Worm (Caenorhabditis elegans) whole organism, midembryonic: ENCODE measurements around the gene Y57E12B.1.

Experiments used
- T22C8.4 ChIP-seq: fragments of 200-800 bp; sonication (Bioruptor generic); IDR thresholded peaks from 2 replicates; pipeline ENCODE4 v1.3.6; 2022; ENCODE audit warnings: missing genetic modification characterization, missing compliant biosample characterization
- cog-1 ChIP-seq: sonication (generic microtip); optimal IDR thresholded peaks from 2 replicates; lab custom pipeline; 2016; ENCODE audit warnings: missing genetic modification characterization, missing compliant biosample characterization
- flt-1 ChIP-seq: fragments of 200-800 bp; sonication (Bioruptor generic); IDR thresholded peaks from 2 replicates; pipeline ENCODE4 v1.3.6; 2022; ENCODE audit warnings: missing genetic modification characterization, missing compliant biosample characterization
- klf-2 ChIP-seq: fragments of 200-800 bp; sonication (Bioruptor generic); conservative IDR thresholded peaks from 2 replicates; pipeline ENCODE4 v1.3.6; 2022; ENCODE audit warnings: missing genetic modification reagents, missing genetic modification characterization, missing compliant biosample characterization
- med-1 ChIP-seq: sonication (generic microtip); optimal IDR thresholded peaks from 2 replicates; lab custom pipeline; 2017; ENCODE audit warnings: missing genetic modification characterization, mild to moderate bottlenecking, missing compliant biosample characterization, antibody characterized with exemption, missing genetic modification reagents; ENCODE audit not compliant: insufficient read depth
- ref-1 ChIP-seq: fragments of 200-800 bp; sonication (Bioruptor generic); conservative IDR thresholded peaks from 2 replicates; pipeline ENCODE4 v1.3.6; 2022; ENCODE audit warnings: missing genetic modification reagents, missing genetic modification characterization, missing compliant biosample characterization
- tab-1 ChIP-seq: fragments of 200-800 bp; sonication (Bioruptor generic); IDR thresholded peaks from 2 replicates; pipeline ENCODE4 v1.3.6; 2022; ENCODE audit warnings: missing genetic modification characterization, missing compliant biosample characterization
- ztf-23 ChIP-seq: fragments of 200-800 bp; sonication (Bioruptor generic); IDR thresholded peaks from 2 replicates; pipeline ENCODE4 v1.3.6; 2022; ENCODE audit warnings: missing genetic modification reagents, missing genetic modification characterization, missing compliant biosample characterization
- ztf-29 ChIP-seq: fragments of 200-800 bp; sonication (Bioruptor generic); IDR thresholded peaks from 2 replicates; pipeline ENCODE4 v1.3.6; 2022; ENCODE audit warnings: missing genetic modification reagents, missing genetic modification characterization, missing compliant biosample characterization

The Y57E12B.1 gene

DNA sequence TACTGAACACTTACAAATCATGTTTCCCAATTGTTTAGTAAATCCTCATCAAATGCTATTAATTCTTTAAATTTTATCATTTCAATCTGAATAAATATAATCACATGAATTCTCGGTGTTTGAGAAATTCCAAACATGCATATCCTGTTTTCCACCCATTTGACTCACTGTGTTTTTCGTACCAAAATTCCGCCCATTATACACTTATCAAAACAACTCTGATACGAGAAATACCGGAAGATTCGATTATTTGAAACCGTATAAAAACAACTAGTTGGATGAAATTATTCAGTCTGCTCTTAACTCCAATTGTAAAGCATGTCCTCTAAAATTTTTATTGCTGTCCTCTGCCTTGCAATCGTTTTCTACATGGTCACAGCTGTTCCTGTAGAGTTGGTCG, at the start of gene Y57E12B.1:
Y57E12B.1 (plus strand) TSS at position 301 of the 400 bp plus-strand sequence.
- TF ChIP-seq T22C8.4 (GFP tag; lab: Robert Waterston, UW): no peak
- TF ChIP-seq tab-1 (GFP tag; lab: Robert Waterston, UW): no peak
- no peak for TF ChIP-seq flt-1 (GFP tag; lab: Robert Waterston, UW)
- no peak for TF ChIP-seq ztf-23 (GFP tag; lab: Robert Waterston, UW)
- no peak for TF ChIP-seq ref-1 (GFP tag; lab: Robert Waterston, UW)

DNA sequence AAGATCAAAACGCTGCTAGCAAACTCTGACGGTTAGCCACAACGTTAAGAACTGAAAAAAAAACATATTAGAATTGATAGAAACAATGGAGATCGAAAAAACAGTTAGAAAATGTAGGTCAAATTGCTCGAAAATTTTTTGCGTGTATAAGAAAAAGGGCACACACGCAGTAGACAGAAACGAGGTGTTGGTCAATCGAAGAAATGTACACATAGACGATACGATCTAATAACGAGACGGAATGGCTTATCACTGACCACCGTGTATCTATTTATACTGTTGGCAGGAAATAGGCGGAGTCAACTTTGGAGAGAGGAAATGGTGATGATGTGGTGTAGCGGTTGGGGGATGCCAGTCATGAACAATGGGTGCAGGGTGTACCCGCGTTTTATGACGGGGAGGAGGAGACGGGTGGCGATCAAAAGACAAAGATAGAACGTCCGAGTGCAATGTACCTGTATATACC, 48.1 kb upstream of the Y57E12B.1 start, which contains the start of gene odc-1:
odc-1 (minus strand) TSS at position 51 of the 466 bp plus-strand sequence.
- TF ChIP-seq tab-1 (GFP tag; lab: Robert Waterston, UW) (no peak), ztf-29 (GFP tag; lab: Robert Waterston, UW) (no peak), klf-2 (GFP tag; lab: Robert Waterston, UW) (no peak), cog-1 (tag; lab: Kevin White, UChicago) (no peak), ztf-23 (GFP tag; lab: Robert Waterston, UW) (no peak), T22C8.4 (GFP tag; lab: Robert Waterston, UW) (no peak), ref-1 (GFP tag; lab: Robert Waterston, UW) (no peak), med-1 (GFP tag; lab: Kevin White, UChicago) (no peak), flt-1 (GFP tag; lab: Robert Waterston, UW) (no peak)

DNA sequence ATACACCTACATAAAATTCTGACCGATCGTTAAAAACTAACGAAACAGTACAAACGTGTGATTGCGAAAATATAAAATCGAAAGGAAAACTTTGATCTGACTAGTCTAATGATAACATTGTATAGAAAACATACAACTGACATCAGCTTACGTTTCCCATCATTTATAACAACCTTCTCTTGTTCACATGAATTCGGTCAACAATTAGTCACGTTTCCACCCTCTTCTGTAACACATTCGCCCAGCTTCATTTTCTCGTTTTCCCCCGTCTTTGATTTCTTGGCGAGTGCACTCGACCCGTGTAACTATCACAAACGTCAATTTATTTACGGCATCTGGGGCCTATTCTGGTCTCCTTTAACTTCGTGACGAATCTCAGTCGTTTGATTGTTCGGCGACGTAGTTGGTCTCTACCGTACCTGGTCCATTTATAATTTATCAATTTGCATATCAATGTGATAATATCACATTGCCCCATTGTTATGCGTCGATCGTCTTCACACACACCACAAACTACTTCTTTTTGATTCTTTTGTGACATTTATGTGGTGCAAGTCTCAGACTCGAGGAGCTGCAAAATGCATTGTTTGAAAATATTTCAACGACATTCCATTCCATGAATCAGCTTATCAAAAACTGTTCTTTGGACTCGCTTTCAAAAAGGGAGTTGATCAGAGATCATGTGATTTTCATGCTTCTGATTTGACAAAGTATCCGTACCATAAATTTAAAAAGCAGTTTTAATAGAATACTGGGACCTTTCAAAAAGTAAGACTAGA, 47.3 kb upstream of the Y57E12B.1 start:
- TF ChIP-seq ref-1 (GFP tag; lab: Robert Waterston, UW) (no peak), ztf-29 (GFP tag; lab: Robert Waterston, UW) (no peak), klf-2 (GFP tag; lab: Robert Waterston, UW) (no peak), tab-1 (GFP tag; lab: Robert Waterston, UW) (no peak), T22C8.4 (GFP tag; lab: Robert Waterston, UW) (no peak), ztf-23 (GFP tag; lab: Robert Waterston, UW) (no peak), med-1 (GFP tag; lab: Kevin White, UChicago) (no peak), flt-1 (GFP tag; lab: Robert Waterston, UW) (no peak), cog-1 (tag; lab: Kevin White, UChicago) (no peak)

DNA sequence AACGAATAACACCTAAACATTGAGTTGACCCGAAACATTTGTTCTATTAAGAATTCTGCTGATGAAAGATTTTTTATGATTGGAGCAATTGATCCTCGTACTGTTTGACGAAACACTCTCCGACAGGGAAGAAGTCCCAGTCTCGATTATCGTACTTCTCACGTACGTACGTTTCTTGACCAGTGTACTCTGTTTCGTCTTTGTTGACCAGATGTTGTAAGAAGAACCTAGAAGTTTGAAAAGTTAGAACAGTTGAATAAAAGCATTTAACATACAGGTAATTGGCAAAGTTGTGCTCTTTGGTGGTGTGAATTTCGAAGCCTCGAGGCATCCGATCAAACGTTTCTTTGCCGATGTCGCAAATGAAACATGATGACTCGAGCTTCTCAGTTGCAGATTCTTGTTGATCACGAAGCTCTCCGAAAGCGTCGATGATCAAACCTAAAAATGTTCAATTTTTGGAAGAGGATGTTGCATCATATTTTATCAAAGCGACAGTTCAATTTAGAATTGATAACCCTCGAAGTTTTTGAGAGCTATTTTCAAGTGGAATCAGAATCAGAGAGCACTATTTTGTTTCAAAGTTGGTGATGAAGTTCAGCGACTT, 46.3 kb upstream of the Y57E12B.1 start:
- TF ChIP-seq cog-1 (tag; lab: Kevin White, UChicago) (no peak), med-1 (GFP tag; lab: Kevin White, UChicago) (no peak), klf-2 (GFP tag; lab: Robert Waterston, UW) (no peak), ztf-29 (GFP tag; lab: Robert Waterston, UW) (no peak), ref-1 (GFP tag; lab: Robert Waterston, UW) (no peak), T22C8.4 (GFP tag; lab: Robert Waterston, UW) (no peak), tab-1 (GFP tag; lab: Robert Waterston, UW) (no peak), ztf-23 (GFP tag; lab: Robert Waterston, UW) (no peak), flt-1 (GFP tag; lab: Robert Waterston, UW) (no peak)

DNA sequence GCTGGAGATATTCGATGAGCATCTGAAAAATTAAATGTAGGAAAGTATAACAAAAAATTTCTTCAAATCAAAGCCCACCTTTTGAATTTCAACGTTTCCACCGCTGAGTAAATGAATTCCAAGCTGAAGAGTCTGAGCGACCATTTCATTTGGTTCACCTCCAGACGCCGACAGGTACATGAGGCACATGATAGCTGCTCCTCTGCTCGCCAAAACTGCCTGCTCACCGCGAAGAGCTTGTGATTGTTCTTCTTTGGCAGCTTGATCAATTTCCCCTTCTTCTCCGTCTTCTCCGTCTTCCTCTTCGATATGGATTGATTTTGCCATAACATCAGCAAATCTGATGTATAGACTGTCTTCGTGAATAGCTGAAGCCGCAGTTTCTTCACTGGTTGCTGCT, 41.9 kb upstream of the Y57E12B.1 start:
- TF ChIP-seq med-1 (GFP tag; lab: Kevin White, UChicago) (no peak), ref-1 (GFP tag; lab: Robert Waterston, UW) (no peak), tab-1 (GFP tag; lab: Robert Waterston, UW) (no peak), ztf-23 (GFP tag; lab: Robert Waterston, UW) (no peak), T22C8.4 (GFP tag; lab: Robert Waterston, UW) (no peak), klf-2 (GFP tag; lab: Robert Waterston, UW) (no peak), cog-1 (tag; lab: Kevin White, UChicago) (no peak), flt-1 (GFP tag; lab: Robert Waterston, UW) (no peak), ztf-29 (GFP tag; lab: Robert Waterston, UW) (no peak)

DNA sequence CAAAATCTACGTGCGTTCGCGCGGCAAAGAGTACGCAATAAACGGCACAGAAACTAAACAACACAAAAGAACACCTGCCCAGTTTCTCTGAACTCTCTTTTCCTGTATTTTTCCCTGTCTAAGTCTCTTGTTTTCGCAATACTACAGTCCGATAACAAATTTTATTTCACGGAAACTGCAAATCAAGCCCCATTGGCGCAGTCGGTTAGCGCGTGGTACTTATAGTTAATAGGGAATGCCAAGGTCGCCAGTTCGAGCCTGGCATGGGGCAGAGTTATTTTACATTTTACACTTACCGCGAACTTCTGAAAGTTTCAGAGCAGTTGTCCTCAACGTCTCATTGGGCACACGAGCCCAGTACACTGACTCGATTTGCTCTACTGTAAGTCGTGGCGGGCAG, 31.0 kb upstream of the Y57E12B.1 start:
- TF ChIP-seq med-1 (GFP tag; lab: Kevin White, UChicago) (no peak), cog-1 (tag; lab: Kevin White, UChicago) (no peak), T22C8.4 (GFP tag; lab: Robert Waterston, UW) (no peak), ztf-23 (GFP tag; lab: Robert Waterston, UW) (no peak)

DNA sequence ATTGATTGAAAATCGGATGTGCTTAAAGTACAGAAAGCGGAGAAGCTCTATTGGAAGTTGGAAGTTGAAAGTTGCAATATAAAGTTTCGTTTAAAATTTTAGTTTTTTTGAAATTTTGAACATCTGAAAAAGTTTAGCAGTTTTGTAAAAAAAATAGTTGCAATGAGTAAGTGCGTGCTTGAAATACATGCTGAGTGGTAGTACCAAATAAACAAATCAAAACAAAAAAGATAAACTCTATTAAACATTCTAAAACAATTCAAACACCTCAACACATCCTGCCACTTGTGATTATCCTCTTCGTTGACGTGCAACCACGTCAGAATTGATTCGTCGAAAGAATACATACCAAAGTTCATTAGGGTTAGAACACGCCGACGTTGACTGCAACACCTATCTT, 29.1 kb upstream of the Y57E12B.1 start:
- no peak for TF ChIP-seq flt-1 (GFP tag; lab: Robert Waterston, UW)
- TF ChIP-seq klf-2 (GFP tag; lab: Robert Waterston, UW): no peak
- TF ChIP-seq cog-1 (tag; lab: Kevin White, UChicago): no peak
- TF ChIP-seq med-1 (GFP tag; lab: Kevin White, UChicago): no peak
- TF ChIP-seq ref-1 (GFP tag; lab: Robert Waterston, UW): no peak
- TF ChIP-seq T22C8.4 (GFP tag; lab: Robert Waterston, UW): no peak
- TF ChIP-seq ztf-23 (GFP tag; lab: Robert Waterston, UW): no peak
- TF ChIP-seq tab-1 (GFP tag; lab: Robert Waterston, UW): no peak
- no peak for TF ChIP-seq ztf-29 (GFP tag; lab: Robert Waterston, UW)

DNA sequence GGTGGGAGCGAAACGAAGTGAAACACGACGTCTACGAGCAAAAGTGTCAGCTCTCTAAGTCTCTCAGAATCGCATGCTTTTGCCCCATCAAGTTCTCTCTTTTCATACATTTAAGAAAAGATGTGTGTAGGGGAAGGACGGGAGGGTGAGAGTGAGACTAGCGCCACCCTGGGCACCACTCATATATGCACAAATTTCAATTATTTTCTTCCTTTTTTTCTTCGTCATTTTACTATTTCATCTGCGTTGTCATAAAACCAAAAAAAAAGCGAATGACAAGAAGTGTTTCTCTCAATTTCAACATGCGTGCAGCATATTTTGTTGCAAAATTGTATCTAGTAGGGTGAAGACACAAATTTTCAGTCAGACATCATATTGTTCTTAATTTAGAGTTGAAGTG, 21.7 kb upstream of the Y57E12B.1 start:
- TF ChIP-seq med-1 (GFP tag; lab: Kevin White, UChicago): no peak

DNA sequence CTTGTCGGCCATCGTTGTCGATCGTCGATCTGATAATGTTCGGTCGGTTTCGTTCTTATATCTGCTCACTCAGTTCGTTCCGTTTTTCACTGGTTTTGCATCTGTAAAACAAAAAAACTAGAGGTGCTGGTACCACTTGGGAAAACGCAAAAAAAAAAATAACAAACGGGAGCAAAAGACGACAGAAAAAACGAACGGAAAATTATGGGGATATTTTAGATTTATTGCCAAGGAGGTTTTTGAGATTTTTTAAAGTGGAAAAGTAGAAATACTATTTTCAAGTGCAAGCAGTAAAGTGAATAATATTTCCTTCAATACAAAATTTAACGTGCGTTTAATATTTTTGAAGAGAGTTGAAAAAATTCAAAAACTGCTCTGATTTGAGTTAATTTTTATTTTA, 19.4 kb upstream of the Y57E12B.1 start, which contains the start of gene unc-68:
unc-68 (minus strand) TSS at position 101 of the 400 bp plus-strand sequence.
- TF ChIP-seq med-1 (GFP tag; lab: Kevin White, UChicago): no peak
